Worm (Caenorhabditis elegans): ENCODE data around the gene ceph-41.

DNA sequence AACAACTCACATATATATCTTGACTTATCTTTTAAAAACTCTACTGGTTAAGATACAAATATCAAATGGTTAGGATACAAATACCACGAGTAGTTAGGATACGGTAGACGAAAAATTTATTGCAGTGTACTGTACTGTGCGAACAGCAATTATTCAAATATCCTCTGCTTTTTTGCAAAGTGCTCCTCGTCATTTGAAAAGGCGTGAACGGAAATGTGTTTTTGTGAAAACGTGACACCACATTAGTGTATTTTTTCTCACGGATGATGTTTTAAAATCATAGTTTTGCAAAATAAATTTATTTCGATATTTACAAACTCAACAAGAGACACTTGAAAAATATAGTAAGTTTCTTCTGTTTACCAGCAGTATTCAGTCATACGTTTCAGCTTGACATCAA lies 8.2 kb upstream of the ceph-41 start, which contains the start of gene F42G8.8:
- TF ChIP-seq nhr-237 (tag; optimal IDR thresholded peaks at IDR 0.05) (no peak), lsy-2 (tag; optimal IDR thresholded peaks at IDR 0.05) (no peak), sem-2 (GFP tag; optimal IDR thresholded peaks at IDR 0.05) (no peak), mls-2 (tag; optimal IDR thresholded peaks at IDR 0.05) (no peak), ceh-43 (GFP tag; optimal IDR thresholded peaks at IDR 0.05) (no peak)

Data from whole organism, mixed stage, embryonic.